Worm (Caenorhabditis elegans) whole organism, mixed stage, embryonic: Measurements from ENCODE around the gene dohh-1.

Experiments used
- M03D4.4 ChIP-seq: sonication (generic microtip); optimal IDR thresholded peaks from 2 replicates; lab custom pipeline; 2017; ENCODE audit warnings: mild to moderate bottlenecking, missing genetic modification characterization, missing compliant biosample characterization
- blmp-1 ChIP-seq: fragments of 150-350 bp; optimal IDR thresholded peaks from 2 replicates; lab custom pipeline; 2014; ENCODE audit warnings: missing biosample characterization, missing genetic modification characterization
- ceh-39 ChIP-seq: fragments of 150-350 bp; optimal IDR thresholded peaks from 2 replicates; lab custom pipeline; 2014; ENCODE audit warnings: missing biosample characterization, missing genetic modification characterization
- ceh-43 ChIP-seq: fragments of 200-800 bp; sonication (Bioruptor generic); optimal IDR thresholded peaks from 2 replicates; lab custom pipeline; 2018; ENCODE audit warnings: mild to moderate bottlenecking, missing genetic modification characterization, moderate library complexity, missing compliant biosample characterization
- ces-1 ChIP-seq: fragments of 150-350 bp; optimal IDR thresholded peaks from 2 replicates; lab custom pipeline; 2014; ENCODE audit warnings: missing biosample characterization, missing genetic modification reagents, missing genetic modification characterization
- cnd-1 ChIP-seq: fragments of 200-800 bp; sonication (Bioruptor generic); optimal IDR thresholded peaks from 2 replicates; lab custom pipeline; 2018; ENCODE audit warnings: mild to moderate bottlenecking, missing genetic modification characterization, missing compliant biosample characterization
- elt-1 ChIP-seq: sonication (generic microtip); optimal IDR thresholded peaks from 2 replicates; lab custom pipeline; 2017; ENCODE audit warnings: missing genetic modification characterization, mild to moderate bottlenecking, missing compliant biosample characterization, antibody characterized with exemption, moderate library complexity, borderline replicate concordance; ENCODE audit not compliant: insufficient read depth
- elt-3 ChIP-seq: fragments of 150-350 bp; optimal IDR thresholded peaks from 2 replicates; lab custom pipeline; 2014; ENCODE audit warnings: missing biosample characterization, missing genetic modification characterization
- flh-1 ChIP-seq: fragments of 200-800 bp; sonication (Bioruptor generic); optimal IDR thresholded peaks from 2 replicates; lab custom pipeline; 2018; ENCODE audit warnings: mild to moderate bottlenecking, missing genetic modification characterization, moderate library complexity, missing compliant biosample characterization
- ham-2 ChIP-seq: fragments of 200-800 bp; sonication (Bioruptor generic); optimal IDR thresholded peaks from 2 replicates; lab custom pipeline; 2018; ENCODE audit warnings: mild to moderate bottlenecking, missing genetic modification characterization, missing compliant biosample characterization
- hlh-1 ChIP-seq: fragments of 150-350 bp; optimal IDR thresholded peaks from 2 replicates; lab custom pipeline; 2014; ENCODE audit warnings: missing biosample characterization, missing genetic modification reagents, missing genetic modification characterization
- lin-13 ChIP-seq: fragments of 150-350 bp; optimal IDR thresholded peaks from 2 replicates; lab custom pipeline; 2014; ENCODE audit warnings: missing biosample characterization, missing genetic modification characterization
- lin-32 ChIP-seq: fragments of 200-800 bp; sonication (Bioruptor generic); optimal IDR thresholded peaks from 2 replicates; lab custom pipeline; 2018; ENCODE audit warnings: mild to moderate bottlenecking, missing genetic modification characterization, missing compliant biosample characterization
- lsy-2 ChIP-seq: fragments of 150-350 bp; optimal IDR thresholded peaks from 2 replicates; lab custom pipeline; 2014; ENCODE audit warnings: missing biosample characterization, missing genetic modification characterization
- mab-5 ChIP-seq: fragments of 150-350 bp; optimal IDR thresholded peaks from 2 replicates; lab custom pipeline; 2014; ENCODE audit warnings: missing biosample characterization, missing genetic modification characterization
- mep-1 ChIP-seq: fragments of 150-350 bp; optimal IDR thresholded peaks from 2 replicates; lab custom pipeline; 2017; ENCODE audit warnings: missing biosample characterization, missing genetic modification reagents, missing genetic modification characterization, inconsistent platforms
- mls-2 ChIP-seq: sonication (generic microtip); optimal IDR thresholded peaks from 2 replicates; lab custom pipeline; 2016; ENCODE audit warnings: mild to moderate bottlenecking, missing genetic modification characterization, moderate library complexity, missing compliant biosample characterization
- nhr-12 ChIP-seq: fragments of 150-350 bp; optimal IDR thresholded peaks from 2 replicates; lab custom pipeline; 2014; ENCODE audit warnings: missing biosample characterization, missing genetic modification characterization
- nhr-2 ChIP-seq: fragments of 150-350 bp; optimal IDR thresholded peaks from 2 replicates; lab custom pipeline; 2014; ENCODE audit warnings: missing biosample characterization, missing genetic modification characterization
- nhr-237 ChIP-seq: fragments of 150-350 bp; optimal IDR thresholded peaks from 2 replicates; lab custom pipeline; 2014; ENCODE audit warnings: missing biosample characterization, missing genetic modification characterization
- nhr-28 ChIP-seq: fragments of 150-350 bp; optimal IDR thresholded peaks from 2 replicates; lab custom pipeline; 2014; ENCODE audit warnings: missing biosample characterization, missing genetic modification characterization
- nhr-76 ChIP-seq: sonication (generic microtip); optimal IDR thresholded peaks from 2 replicates; lab custom pipeline; 2017; ENCODE audit warnings: missing biosample characterization, missing genetic modification characterization
- pha-4 ChIP-seq: fragments of 150-350 bp; optimal IDR thresholded peaks from 2 replicates; lab custom pipeline; 2018; ENCODE audit warnings: missing biosample characterization, missing genetic modification reagents, missing genetic modification characterization
- sem-2 ChIP-seq: fragments of 200-800 bp; sonication (Bioruptor generic); optimal IDR thresholded peaks from 2 replicates; lab custom pipeline; 2018; ENCODE audit warnings: mild to moderate bottlenecking, missing genetic modification characterization, missing compliant biosample characterization
- snpc-4 ChIP-seq: fragments of 150-350 bp; optimal IDR thresholded peaks from 2 replicates; lab custom pipeline; 2014; ENCODE audit warnings: missing biosample characterization, missing genetic modification characterization
- sptf-1 ChIP-seq: sonication (generic microtip); optimal IDR thresholded peaks from 2 replicates; lab custom pipeline; 2017; ENCODE audit warnings: mild to moderate bottlenecking, missing genetic modification characterization, moderate library complexity, missing compliant biosample characterization
- tbx-8 ChIP-seq: fragments of 200-800 bp; sonication (Bioruptor generic); optimal IDR thresholded peaks from 2 replicates; lab custom pipeline; 2018; ENCODE audit warnings: mild to moderate bottlenecking, missing genetic modification characterization, moderate library complexity, missing compliant biosample characterization
- unc-120 ChIP-seq: sonication (generic microtip); optimal IDR thresholded peaks from 2 replicates; lab custom pipeline; 2017; ENCODE audit warnings: missing genetic modification characterization, missing compliant biosample characterization; ENCODE audit not compliant: poor library complexity, severe bottlenecking
- unc-39 ChIP-seq: fragments of 150-350 bp; optimal IDR thresholded peaks from 2 replicates; lab custom pipeline; 2014; ENCODE audit warnings: missing biosample characterization, missing genetic modification characterization
- unc-62 ChIP-seq: fragments of 150-350 bp; optimal IDR thresholded peaks from 2 replicates; lab custom pipeline; 2014; ENCODE audit warnings: missing biosample characterization, missing genetic modification reagents, missing genetic modification characterization
- zip-8 ChIP-seq: fragments of 150-350 bp; optimal IDR thresholded peaks from 2 replicates; lab custom pipeline; 2014; ENCODE audit warnings: missing biosample characterization, missing genetic modification characterization
- ztf-11 ChIP-seq: fragments of 150-350 bp; optimal IDR thresholded peaks from 2 replicates; lab custom pipeline; 2014; ENCODE audit warnings: missing biosample characterization, missing genetic modification characterization

Gene dohh-1

ce11 chrII:10553377-10554045, 26.2 kb upstream of the dohh-1 start:
- TF ChIP-seq zip-8 (peak; percentile 9), sem-2 (GFP tag; lab: Kevin White, UChicago) (no peak), hlh-1 (tag; lab: Kevin White, UChicago) (peak; percentile 15)

DNA sequence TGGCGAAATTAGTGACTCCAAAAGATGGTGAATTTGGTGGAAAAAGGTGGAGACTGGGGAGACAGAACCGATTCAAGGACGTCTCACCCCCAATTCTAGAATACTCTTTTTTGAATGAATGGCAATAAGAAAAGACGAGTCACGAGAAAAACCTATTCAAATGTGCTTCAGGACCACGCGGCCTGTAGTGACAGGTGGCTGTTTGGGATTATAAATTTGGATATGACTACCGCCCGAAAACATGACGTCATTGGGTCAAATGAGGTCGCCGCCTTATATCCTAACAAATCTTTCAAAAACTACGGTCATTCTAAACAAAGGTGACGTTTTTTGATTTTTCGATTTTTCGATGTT, 25.7 kb upstream of the dohh-1 start:
- TF ChIP-seq tbx-8 (GFP tag; lab: Kevin White, UChicago), result no peak
- no peak for TF ChIP-seq lin-13 (tag; lab: Kevin White, UChicago)
- no peak for TF ChIP-seq snpc-4 (tag; lab: Kevin White, UChicago)
- TF ChIP-seq sem-2 (GFP tag; lab: Kevin White, UChicago), result no peak
- no peak for TF ChIP-seq pha-4
- peak; percentile 50 for TF ChIP-seq zip-8
- TF ChIP-seq unc-39, result no peak
- TF ChIP-seq elt-1 (tag; lab: Kevin White, UChicago), result no peak
- no peak for TF ChIP-seq nhr-237
- no peak for TF ChIP-seq sptf-1 (tag; lab: Kevin White, UChicago)
- TF ChIP-seq ceh-43 (GFP tag; lab: Kevin White, UChicago), result no peak
- TF ChIP-seq blmp-1, result no peak
- TF ChIP-seq nhr-12 (tag; lab: Kevin White, UChicago), result no peak
- TF ChIP-seq mab-5, result no peak
- TF ChIP-seq nhr-76 (tag; lab: Kevin White, UChicago), result no peak
- no peak for TF ChIP-seq mep-1
- TF ChIP-seq lsy-2, result no peak
- TF ChIP-seq cnd-1 (tag; lab: Kevin White, UChicago), result peak; percentile 40
- TF ChIP-seq unc-62 (GFP tag; lab: Kevin White, UChicago), result peak; percentile 5
- TF ChIP-seq lin-32 (GFP tag; lab: Kevin White, UChicago), result peak; percentile 82
- TF ChIP-seq ztf-11 (tag; lab: Kevin White, UChicago), result no peak
- TF ChIP-seq nhr-2 (tag; lab: Kevin White, UChicago), result peak; percentile 71
- no peak for TF ChIP-seq nhr-28 (tag; lab: Kevin White, UChicago)
- no peak for TF ChIP-seq ces-1 (GFP tag; lab: Kevin White, UChicago)
- TF ChIP-seq ham-2 (GFP tag; lab: Kevin White, UChicago), result no peak
- TF ChIP-seq unc-120 (tag; lab: Kevin White, UChicago), result no peak

- TF ChIP-seq flh-1 (GFP tag; lab: Kevin White, UChicago) (no peak), pha-4 (no peak), snpc-4 (tag; lab: Kevin White, UChicago) (no peak), mls-2 (no peak), nhr-28 (tag; lab: Kevin White, UChicago) (no peak), zip-8 (no peak), nhr-76 (tag; lab: Kevin White, UChicago) (no peak), nhr-237 (no peak)
Observed at ce11 chrII:10554972-10555371, 24.8 kb upstream of the dohh-1 start, which contains the start of gene mnk-1. mnk-1 (minus strand) TSS chrII:10555044.

- TF ChIP-seq nhr-76 (tag; lab: Kevin White, UChicago) (no peak), unc-120 (tag; lab: Kevin White, UChicago) (peak; percentile 70), ceh-39 (tag; lab: Kevin White, UChicago) (no peak), zip-8 (no peak), hlh-1 (tag; lab: Kevin White, UChicago) (peak; percentile 37), unc-62 (GFP tag; lab: Kevin White, UChicago) (peak; percentile 80), sptf-1 (tag; lab: Kevin White, UChicago) (peak; percentile 20)
Observed at ce11 chrII:10555484-10556075, 24.2 kb upstream of the dohh-1 start.

DNA sequence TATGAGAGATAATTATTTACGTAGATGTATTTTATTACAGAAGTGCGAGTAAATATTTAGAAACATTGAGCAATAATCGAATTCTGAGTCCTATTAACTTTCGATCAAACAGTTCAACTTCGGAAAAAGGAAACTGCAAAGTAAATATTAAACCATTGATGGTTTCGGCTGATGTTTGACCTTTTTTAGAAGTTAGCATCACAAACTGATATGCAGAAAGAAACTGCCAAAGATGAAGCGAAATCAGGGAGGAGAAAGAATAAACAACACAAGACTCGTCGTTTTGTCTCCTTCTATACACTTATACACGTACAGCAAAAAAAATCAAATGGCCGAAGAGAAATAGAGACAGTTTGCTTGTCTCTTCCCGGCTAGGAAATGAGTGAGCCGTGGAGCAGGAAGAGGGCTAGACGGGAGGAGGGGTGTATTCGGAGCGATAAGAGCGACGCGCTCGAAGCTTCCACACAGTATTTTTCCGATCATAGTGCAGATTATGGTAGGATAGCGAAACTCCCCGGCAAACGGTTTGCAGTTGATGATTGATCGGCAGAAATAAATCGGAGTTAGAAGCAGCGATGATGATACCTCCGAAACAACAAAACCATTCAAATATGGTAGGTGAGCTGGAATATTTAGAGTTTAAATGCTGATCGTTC, 23.1 kb upstream of the dohh-1 start:
- TF ChIP-seq nhr-2 (tag; lab: Kevin White, UChicago) (no peak), M03D4.4 (tag; lab: Kevin White, UChicago) (no peak), mep-1 (no peak), snpc-4 (tag; lab: Kevin White, UChicago) (no peak), flh-1 (GFP tag; lab: Kevin White, UChicago) (no peak), lin-32 (GFP tag; lab: Kevin White, UChicago) (no peak), sem-2 (GFP tag; lab: Kevin White, UChicago) (no peak), unc-62 (GFP tag; lab: Kevin White, UChicago) (no peak), tbx-8 (GFP tag; lab: Kevin White, UChicago) (no peak), lin-13 (tag; lab: Kevin White, UChicago) (no peak), nhr-237 (no peak), zip-8 (no peak), lsy-2 (no peak), elt-3 (no peak), elt-1 (tag; lab: Kevin White, UChicago) (no peak), ztf-11 (tag; lab: Kevin White, UChicago) (no peak), ces-1 (GFP tag; lab: Kevin White, UChicago) (no peak), nhr-28 (tag; lab: Kevin White, UChicago) (no peak), hlh-1 (tag; lab: Kevin White, UChicago) (no peak)
